Fruit fly (Drosophila melanogaster) whole organism, embryonic: ENCODE data around the gene CG5181.

ENCODE experiments used
- Asciz ChIP-seq: fragments of 200-800 bp; sonication (Bioruptor generic); optimal IDR thresholded peaks from 2 replicates; lab custom pipeline; 2017; ENCODE audit warnings: missing biosample characterization, mild to moderate bottlenecking, missing genetic modification characterization, missing genetic modification reagents
- Bgb ChIP-seq: fragments of 200-800 bp; sonication (Bioruptor generic); IDR thresholded peaks from 2 replicates; pipeline ENCODE4 v1.3.6; 2022; ENCODE audit warnings: missing biosample characterization, missing genetic modification characterization; ENCODE audit not compliant: partially characterized antibody
- CG10274 ChIP-seq: fragments of 200-800 bp; sonication (Bioruptor generic); optimal IDR thresholded peaks from 3 replicates; lab custom pipeline; 2017; ENCODE audit warnings: missing biosample characterization, mild to moderate bottlenecking, missing genetic modification characterization
- CG10543 ChIP-seq: fragments of 200-800 bp; sonication (Bioruptor generic); optimal IDR thresholded peaks from 3 replicates; lab custom pipeline; 2017; ENCODE audit warnings: missing biosample characterization, mild to moderate bottlenecking, missing genetic modification characterization, moderate library complexity
- CG11085 ChIP-seq: fragments of 200-800 bp; sonication (Bioruptor generic); IDR thresholded peaks from 2 replicates; pipeline ENCODE4 v1.3.6; 2022; ENCODE audit warnings: missing biosample characterization, missing genetic modification characterization
- CG11695 ChIP-seq: fragments of 200-800 bp; sonication (Bioruptor generic); IDR thresholded peaks from 3 replicates; pipeline ENCODE4 v1.3.6; 2022; ENCODE audit warnings: missing biosample characterization, missing genetic modification characterization
- CG11696 ChIP-seq: fragments of 200-800 bp; sonication (Bioruptor generic); IDR thresholded peaks from 2 replicates; pipeline ENCODE4 v1.3.6; 2022; ENCODE audit warnings: missing biosample characterization, missing genetic modification characterization
- CG13123 ChIP-seq: fragments of 200-800 bp; sonication (Bioruptor generic); optimal IDR thresholded peaks from 2 replicates; lab custom pipeline; 2016; ENCODE audit warnings: missing biosample characterization, missing genetic modification characterization
- CG13775 ChIP-seq: fragments of 200-800 bp; sonication (Bioruptor generic); optimal IDR thresholded peaks from 3 replicates; lab custom pipeline; 2017; ENCODE audit warnings: missing biosample characterization, mild to moderate bottlenecking, missing genetic modification characterization
- CG14014 ChIP-seq: fragments of 200-800 bp; sonication (Bioruptor generic); IDR thresholded peaks from 2 replicates; pipeline ENCODE4 v1.3.6; 2022; ENCODE audit warnings: missing biosample characterization, missing genetic modification characterization
- CG17829 ChIP-seq: fragments of 200-800 bp; optimal IDR thresholded peaks from 2 replicates; lab custom pipeline; 2019; ENCODE audit warnings: missing biosample characterization, mild to moderate bottlenecking, missing genetic modification characterization, moderate library complexity
- CG17912 ChIP-seq: fragments of 200-800 bp; sonication (Bioruptor generic); optimal IDR thresholded peaks from 2 replicates; lab custom pipeline; 2018; ENCODE audit warnings: missing biosample characterization, mild to moderate bottlenecking, missing genetic modification characterization
- CG18619 ChIP-seq: fragments of 200-800 bp; sonication (Bioruptor generic); optimal IDR thresholded peaks from 3 replicates; lab custom pipeline; 2017; ENCODE audit warnings: missing biosample characterization, mild to moderate bottlenecking, missing genetic modification characterization
- CG2202 ChIP-seq: fragments of 200-800 bp; sonication (Bioruptor generic); optimal IDR thresholded peaks from 2 replicates; lab custom pipeline; 2018; ENCODE audit warnings: missing biosample characterization, mild to moderate bottlenecking, missing genetic modification characterization
- CG31388 ChIP-seq: fragments of 200-800 bp; sonication (Bioruptor generic); optimal IDR thresholded peaks from 2 replicates; lab custom pipeline; 2016; ENCODE audit warnings: missing biosample characterization, missing genetic modification characterization
- CG31441 ChIP-seq: fragments of 200-800 bp; sonication (Bioruptor generic); IDR thresholded peaks from 2 replicates; pipeline ENCODE4 v1.3.6; 2022; ENCODE audit warnings: missing biosample characterization, missing genetic modification characterization
- CG3163 ChIP-seq: fragments of 200-800 bp; sonication (Bioruptor generic); optimal IDR thresholded peaks from 3 replicates; lab custom pipeline; 2016; ENCODE audit warnings: missing biosample characterization, missing genetic modification characterization
- CG3281 ChIP-seq: fragments of 200-800 bp; sonication (Bioruptor generic); optimal IDR thresholded peaks from 3 replicates; lab custom pipeline; 2017; ENCODE audit warnings: missing biosample characterization, mild to moderate bottlenecking, missing genetic modification characterization
- CG33557 ChIP-seq: fragments of 200-800 bp; sonication (Bioruptor generic); optimal IDR thresholded peaks from 2 replicates; lab custom pipeline; 2019; ENCODE audit warnings: missing biosample characterization, mild to moderate bottlenecking, missing genetic modification characterization, moderate library complexity
- CG34376 ChIP-seq: fragments of 200-800 bp; sonication (Bioruptor generic); optimal IDR thresholded peaks from 2 replicates; lab custom pipeline; 2018; ENCODE audit warnings: missing biosample characterization, mild to moderate bottlenecking, missing genetic modification characterization
- CG3838 ChIP-seq: fragments of 200-800 bp; sonication (Bioruptor generic); optimal IDR thresholded peaks from 3 replicates; lab custom pipeline; 2016; ENCODE audit warnings: missing biosample characterization, missing genetic modification characterization
- CG6689 ChIP-seq: fragments of 200-800 bp; sonication (Bioruptor generic); IDR thresholded peaks from 2 replicates; pipeline ENCODE4 v1.3.6; 2022; ENCODE audit warnings: missing biosample characterization, missing genetic modification characterization
- CG7271 ChIP-seq: fragments of 200-800 bp; sonication (Bioruptor generic); optimal IDR thresholded peaks from 2 replicates; lab custom pipeline; 2018; ENCODE audit warnings: missing biosample characterization, mild to moderate bottlenecking, missing genetic modification characterization, moderate library complexity
- CG7372 ChIP-seq: fragments of 200-800 bp; sonication (Bioruptor generic); IDR thresholded peaks from 2 replicates; pipeline ENCODE4 v1.3.6; 2022; ENCODE audit warnings: missing biosample characterization, missing genetic modification characterization
- CG8765 ChIP-seq: fragments of 200-800 bp; sonication (Bioruptor generic); IDR thresholded peaks from 2 replicates; pipeline ENCODE4 v1.3.6; 2022; ENCODE audit warnings: missing biosample characterization, missing genetic modification characterization
- CG9437 ChIP-seq: fragments of 200-800 bp; sonication (Bioruptor generic); optimal IDR thresholded peaks from 2 replicates; lab custom pipeline; 2018; ENCODE audit warnings: missing biosample characterization, mild to moderate bottlenecking, missing genetic modification characterization
- CkIIα-i1 ChIP-seq: fragments of 200-800 bp; sonication (Bioruptor generic); IDR thresholded peaks from 2 replicates; pipeline ENCODE4 v1.3.6; 2022; ENCODE audit warnings: missing biosample characterization, missing genetic modification characterization
- E2f2 ChIP-seq: fragments of 200-800 bp; sonication (Bioruptor generic); IDR thresholded peaks from 2 replicates; pipeline ENCODE4 v1.3.6; 2022; ENCODE audit warnings: missing biosample characterization, missing genetic modification characterization
- Gsc ChIP-seq: fragments of 200-800 bp; sonication (Bioruptor generic); IDR thresholded peaks from 2 replicates; pipeline ENCODE4 v1.3.6; 2022; ENCODE audit warnings: missing biosample characterization, missing genetic modification characterization
- Lhr ChIP-seq: fragments of 200-800 bp; sonication (Bioruptor generic); optimal IDR thresholded peaks from 3 replicates; lab custom pipeline; 2017; ENCODE audit warnings: mild to moderate bottlenecking, missing biosample characterization, missing genetic modification reagents, missing genetic modification characterization
- MBD-R2 ChIP-seq: fragments of 200-800 bp; sonication (Bioruptor generic); IDR thresholded peaks from 2 replicates; pipeline ENCODE4 v1.3.6; 2022; ENCODE audit warnings: missing biosample characterization, missing genetic modification characterization
- Sox102F ChIP-seq: fragments of 200-800 bp; sonication (Bioruptor generic); optimal IDR thresholded peaks from 2 replicates; lab custom pipeline; 2018; ENCODE audit warnings: missing biosample characterization, mild to moderate bottlenecking, missing genetic modification characterization, moderate library complexity
- Trl ChIP-seq, 3 experiments: fragments of >200 bp in 2 of 3; fragments of 200-800 bp in 1 of 3; sonication (Bioruptor generic) in 1 of 3; optimal IDR thresholded peaks; 2 replicates in 1 of 3; 3 replicates in 2 of 3; lab custom pipeline; 2016 to 2017; ENCODE audit warnings: missing biosample characterization in 1 of 3, missing genetic modification characterization in 1 of 3
- ac ChIP-seq: fragments of 200-800 bp; sonication (Bioruptor generic); optimal IDR thresholded peaks from 3 replicates; lab custom pipeline; 2017; ENCODE audit warnings: missing biosample characterization, mild to moderate bottlenecking, missing genetic modification characterization
- danr ChIP-seq: fragments of 200-800 bp; sonication (Bioruptor generic); IDR thresholded peaks from 2 replicates; pipeline ENCODE4 v1.3.6; 2022; ENCODE audit warnings: missing biosample characterization, missing genetic modification characterization
- disco-r ChIP-seq: fragments of 200-800 bp; sonication (Bioruptor generic); optimal IDR thresholded peaks from 2 replicates; lab custom pipeline; 2016; ENCODE audit warnings: missing biosample characterization, missing genetic modification characterization
- dm ChIP-seq: fragments of 200-800 bp; sonication (Bioruptor generic); optimal IDR thresholded peaks from 3 replicates; lab custom pipeline; 2016; ENCODE audit warnings: missing biosample characterization, missing genetic modification characterization
- ems ChIP-seq: fragments of 200-800 bp; sonication (Bioruptor generic); optimal IDR thresholded peaks from 3 replicates; lab custom pipeline; 2016; ENCODE audit warnings: missing biosample characterization, missing genetic modification characterization
- ewg ChIP-seq: fragments of 200-800 bp; sonication (Bioruptor generic); optimal IDR thresholded peaks from 3 replicates; lab custom pipeline; 2017; ENCODE audit warnings: mild to moderate bottlenecking, missing biosample characterization, missing genetic modification reagents, missing genetic modification characterization
- fd64A ChIP-seq: fragments of 200-800 bp; sonication (Bioruptor generic); optimal IDR thresholded peaks from 3 replicates; lab custom pipeline; 2018; ENCODE audit warnings: missing biosample characterization, mild to moderate bottlenecking, missing genetic modification characterization
- gce ChIP-seq: fragments of 200-800 bp; sonication (Bioruptor generic); IDR thresholded peaks from 3 replicates; pipeline ENCODE4 v1.3.6; 2022; ENCODE audit warnings: missing biosample characterization, missing genetic modification characterization
- her ChIP-seq: fragments of 200-800 bp; sonication (Bioruptor generic); optimal IDR thresholded peaks from 2 replicates; lab custom pipeline; 2016; ENCODE audit warnings: missing biosample characterization, missing genetic modification characterization
- hkb ChIP-seq, 2 experiments: fragments of 200-800 bp in 1 of 2; fragments of >200 bp in 1 of 2; sonication (Bioruptor generic) in 1 of 2; IDR thresholded peaks in 1 of 2; optimal IDR thresholded peaks in 1 of 2; 2 replicates each; pipeline versions ENCODE4 v1.3.6 to Lab custom; 2017 to 2022; ENCODE audit warnings: missing biosample characterization in 1 of 2, missing genetic modification characterization in 1 of 2
- inv ChIP-seq: fragments of 200-800 bp; sonication (Bioruptor generic); IDR thresholded peaks from 2 replicates; pipeline ENCODE4 v1.3.6; 2022; ENCODE audit warnings: missing biosample characterization, missing genetic modification characterization; ENCODE audit not compliant: partially characterized antibody
- lmd ChIP-seq: fragments of 200-800 bp; sonication (Bioruptor generic); IDR thresholded peaks from 2 replicates; pipeline ENCODE4 v1.3.6; 2022; ENCODE audit warnings: missing biosample characterization, missing genetic modification characterization
- maf-S ChIP-seq: fragments of 200-800 bp; sonication (Bioruptor generic); optimal IDR thresholded peaks from 2 replicates; lab custom pipeline; 2016; ENCODE audit warnings: missing biosample characterization, missing genetic modification characterization
- onecut ChIP-seq: fragments of 200-800 bp; sonication (Bioruptor generic); IDR thresholded peaks from 2 replicates; pipeline ENCODE4 v1.3.6; 2022; ENCODE audit warnings: missing biosample characterization, missing genetic modification characterization
- pzg ChIP-seq: fragments of 200-800 bp; sonication (Bioruptor generic); optimal IDR thresholded peaks from 3 replicates; lab custom pipeline; 2018; ENCODE audit warnings: missing biosample characterization, mild to moderate bottlenecking, missing genetic modification characterization, moderate library complexity
- vnd ChIP-seq: fragments of 200-800 bp; sonication (Bioruptor generic); IDR thresholded peaks from 3 replicates; pipeline ENCODE4 v1.3.6; 2022; ENCODE audit warnings: missing biosample characterization, missing genetic modification characterization; ENCODE audit not compliant: partially characterized antibody
- zfh1 ChIP-seq: fragments of 200-800 bp; sonication (Bioruptor generic); IDR thresholded peaks from 3 replicates; pipeline ENCODE4 v1.3.6; 2022; ENCODE audit warnings: missing biosample characterization, missing genetic modification characterization

CG5181 gene

dm6 chr2L:7401627-7402026 is 8.0 kb downstream of the CG5181 start (continued):
- TF ChIP-seq Bgb: no peak
- TF ChIP-seq disco-r (GFP tag; lab: Kevin White, UChicago): no peak
- no peak for TF ChIP-seq ems (GFP tag; lab: Kevin White, UChicago)
- peak; percentile 32; the same call in 1 of the 2 replicates for TF ChIP-seq E2f2 (GFP tag; lab: Robert Waterston, UW)
- TF ChIP-seq CG18619 (GFP tag; lab: Kevin White, UChicago): peak; percentile 39
- TF ChIP-seq gce (GFP tag; lab: Robert Waterston, UW): peak; percentile 69; the same call in 1 of the 3 replicates
- TF ChIP-seq danr (GFP tag; lab: Robert Waterston, UW): no peak
- no peak for TF ChIP-seq CG3838 (GFP tag; lab: Kevin White, UChicago)
- peak; percentile 78 for TF ChIP-seq CG6689 (GFP tag; lab: Robert Waterston, UW)
- TF ChIP-seq CG10274 (GFP tag; lab: Kevin White, UChicago): no peak
- no peak for TF ChIP-seq her (GFP tag; lab: Kevin White, UChicago)
- peak; percentile 51 for TF ChIP-seq CG33557 (GFP tag; lab: Kevin White, UChicago)
- no peak for TF ChIP-seq inv
- TF ChIP-seq vnd: no peak
- TF ChIP-seq Gsc (GFP tag; lab: Robert Waterston, UW): no peak
- peak; percentile 36 for TF ChIP-seq CG13775
- TF ChIP-seq CG31441 (GFP tag; lab: Robert Waterston, UW): peak; percentile 71
- TF ChIP-seq dm (GFP tag; lab: Kevin White, UChicago): no peak
- no peak for TF ChIP-seq CG31388 (GFP tag; lab: Kevin White, UChicago)
- peak; percentile 68 for TF ChIP-seq CG17829
- TF ChIP-seq CG11696: peak; percentile 66; the same call in 1 of the 2 replicates
- TF ChIP-seq fd64A: no peak
- TF ChIP-seq CG13123 (GFP tag; lab: Kevin White, UChicago): no peak
- TF ChIP-seq Asciz (GFP tag; lab: Kevin White, UChicago): peak; percentile 56
- 0 out of 2 replicates have a peak, but pooled peaks have one; percentile 39 for TF ChIP-seq onecut (GFP tag; lab: Robert Waterston, UW)
- peak; percentile 8 for TF ChIP-seq ewg (GFP tag; lab: Kevin White, UChicago)
- peak; percentile 56 for TF ChIP-seq CG3281 (GFP tag; lab: Kevin White, UChicago)
- no peak; the same call in 1 of the 2 replicates for TF ChIP-seq CG8765 (GFP tag; lab: Robert Waterston, UW)
- TF ChIP-seq CG3163 (GFP tag; lab: Kevin White, UChicago): no peak
- peak; percentile 83 for TF ChIP-seq lmd (GFP tag; lab: Robert Waterston, UW)
- TF ChIP-seq CG14014 (GFP tag; lab: Robert Waterston, UW): peak; percentile 72; the same call in 1 of the 2 replicates
- TF ChIP-seq Sox102F: peak; percentile 86
- TF ChIP-seq CG11085 (GFP tag; lab: Robert Waterston, UW): no peak
- peak; percentile 77; the same call in 2 of the 3 replicates for TF ChIP-seq zfh1 (GFP tag; lab: Robert Waterston, UW)
- no peak for TF ChIP-seq CkIIα-i1 (GFP tag; lab: Robert Waterston, UW)
- peak; percentile 37; the same call in 1 of the 2 replicates for TF ChIP-seq MBD-R2 (GFP tag; lab: Robert Waterston, UW)
- TF ChIP-seq Lhr: no peak
- no peak for TF ChIP-seq CG2202
- TF ChIP-seq CG10543 (GFP tag; lab: Kevin White, UChicago): peak; percentile 67
- TF ChIP-seq maf-S (GFP tag; lab: Kevin White, UChicago): no peak
- no peak for TF ChIP-seq Trl (optimal IDR thresholded peaks at IDR 0.05; lab: Kevin White, UChicago)
- TF ChIP-seq Trl (GFP tag; optimal IDR thresholded peaks at IDR 0.05; lab: Kevin White, UChicago): no peak
- peak; percentile 65; the same call in 1 of the 2 replicates for TF ChIP-seq CG7372 (GFP tag; lab: Robert Waterston, UW)
- peak; percentile 13 for TF ChIP-seq CG17912 (GFP tag; lab: Kevin White, UChicago)
- TF ChIP-seq CG9437 (GFP tag; lab: Kevin White, UChicago): peak; percentile 35
- TF ChIP-seq hkb (optimal IDR thresholded peaks at IDR 0.05; lab: Kevin White, UChicago): no peak
- peak; percentile 73 for TF ChIP-seq hkb (GFP tag; IDR thresholded peaks at IDR 0.05; lab: Robert Waterston, UW)
- peak; percentile 65; the same call in 2 of the 3 replicates for TF ChIP-seq CG11695 (GFP tag; lab: Robert Waterston, UW)
- no peak for TF ChIP-seq CG7271 (tag; lab: Kevin White, UChicago)
- no peak for TF ChIP-seq pzg (GFP tag; lab: Kevin White, UChicago)
- TF ChIP-seq CG34376: no peak
- no peak for TF ChIP-seq ac (GFP tag; lab: Kevin White, UChicago)
